Worm (Caenorhabditis elegans) whole organism, late embryonic: Measurements from ENCODE around the gene Y41D4A.3.

ENCODE experiments used
- C08G9.2 ChIP-seq: sonication (generic microtip); optimal IDR thresholded peaks from 2 replicates; lab custom pipeline; 2016; ENCODE audit warnings: mild to moderate bottlenecking, missing genetic modification characterization, moderate library complexity, missing compliant biosample characterization
- C38D4.7 ChIP-seq: fragments of 200-800 bp; sonication (Bioruptor generic); optimal IDR thresholded peaks from 2 replicates; lab custom pipeline; 2018; ENCODE audit warnings: mild to moderate bottlenecking, missing genetic modification characterization, moderate library complexity, missing compliant biosample characterization
- F13H6.1 ChIP-seq: sonication (generic microtip); optimal IDR thresholded peaks from 2 replicates; lab custom pipeline; 2016; ENCODE audit warnings: missing genetic modification characterization, missing compliant biosample characterization
- K09A11.1 ChIP-seq: sonication (generic microtip); optimal IDR thresholded peaks from 2 replicates; lab custom pipeline; 2017; ENCODE audit warnings: antibody characterized with exemption, mild to moderate bottlenecking, missing genetic modification characterization, missing compliant biosample characterization; ENCODE audit not compliant: insufficient read depth
- Y22D7AL.16 ChIP-seq: sonication (generic microtip); optimal IDR thresholded peaks from 2 replicates; lab custom pipeline; 2016; ENCODE audit warnings: missing genetic modification characterization, missing compliant biosample characterization
- ceh-14 ChIP-seq: sonication (generic microtip); optimal IDR thresholded peaks from 2 replicates; lab custom pipeline; 2016; ENCODE audit warnings: missing genotype, missing genetic modification characterization, missing compliant biosample characterization
- ceh-18 ChIP-seq: sonication (generic microtip); optimal IDR thresholded peaks from 2 replicates; lab custom pipeline; 2016; ENCODE audit warnings: missing genetic modification characterization, missing compliant biosample characterization
- ceh-24 ChIP-seq: sonication (generic microtip); optimal IDR thresholded peaks from 2 replicates; lab custom pipeline; 2016; ENCODE audit warnings: mild to moderate bottlenecking, missing genetic modification characterization, missing compliant biosample characterization
- ceh-30 ChIP-seq: fragments of 150-350 bp; optimal IDR thresholded peaks from 2 replicates; lab custom pipeline; 2014; ENCODE audit warnings: missing biosample characterization, missing genetic modification characterization
- ceh-31 ChIP-seq: sonication (generic microtip); optimal IDR thresholded peaks from 2 replicates; lab custom pipeline; 2016; ENCODE audit warnings: missing genetic modification characterization, missing compliant biosample characterization
- ceh-48 ChIP-seq: sonication (generic microtip); optimal IDR thresholded peaks from 2 replicates; lab custom pipeline; 2016; ENCODE audit warnings: missing genetic modification characterization, inconsistent platforms, missing compliant biosample characterization
- dmd-4 ChIP-seq: sonication (generic microtip); optimal IDR thresholded peaks from 2 replicates; lab custom pipeline; 2016; ENCODE audit warnings: borderline replicate concordance, missing genetic modification characterization, missing compliant biosample characterization
- elt-2 ChIP-seq: sonication (generic microtip); optimal IDR thresholded peaks from 2 replicates; lab custom pipeline; 2016; ENCODE audit warnings: missing genetic modification reagents, missing genetic modification characterization, missing compliant biosample characterization
- elt-4 ChIP-seq: sonication (generic microtip); optimal IDR thresholded peaks from 2 replicates; lab custom pipeline; 2016; ENCODE audit warnings: missing genetic modification characterization, missing compliant biosample characterization
- ets-4 ChIP-seq: sonication (generic microtip); optimal IDR thresholded peaks from 2 replicates; lab custom pipeline; 2016; ENCODE audit warnings: missing genetic modification characterization, missing compliant biosample characterization
- fkh-6 ChIP-seq: sonication (generic microtip); optimal IDR thresholded peaks from 2 replicates; lab custom pipeline; 2016; ENCODE audit warnings: missing genetic modification characterization, missing compliant biosample characterization
- hlh-13 ChIP-seq: fragments of 200-800 bp; sonication (Bioruptor generic); optimal IDR thresholded peaks from 2 replicates; lab custom pipeline; 2018; ENCODE audit warnings: mild to moderate bottlenecking, missing genetic modification characterization, missing compliant biosample characterization
- hlh-15 ChIP-seq: sonication (generic microtip); optimal IDR thresholded peaks from 2 replicates; lab custom pipeline; 2016; ENCODE audit warnings: missing genetic modification characterization, missing compliant biosample characterization
- hlh-30 ChIP-seq: sonication (generic microtip); optimal IDR thresholded peaks from 2 replicates; lab custom pipeline; 2017; ENCODE audit warnings: antibody characterized with exemption, missing genetic modification characterization, missing compliant biosample characterization; ENCODE audit not compliant: insufficient read depth
- hlh-6 ChIP-seq: sonication (generic microtip); optimal IDR thresholded peaks from 2 replicates; lab custom pipeline; 2016; ENCODE audit warnings: missing genotype, missing genetic modification characterization, missing compliant biosample characterization
- hlh-8 ChIP-seq: sonication (generic microtip); optimal IDR thresholded peaks from 2 replicates; lab custom pipeline; 2016; ENCODE audit warnings: missing genotype, missing genetic modification characterization, missing compliant biosample characterization
- lim-6 ChIP-seq: sonication (generic microtip); optimal IDR thresholded peaks from 2 replicates; lab custom pipeline; 2016; ENCODE audit warnings: missing genetic modification characterization, missing compliant biosample characterization
- lin-11 ChIP-seq: fragments of 200-800 bp; sonication (Bioruptor generic); optimal IDR thresholded peaks from 2 replicates; lab custom pipeline; 2018; ENCODE audit warnings: mild to moderate bottlenecking, missing genetic modification characterization, missing compliant biosample characterization
- mec-3 ChIP-seq: sonication (generic microtip); optimal IDR thresholded peaks from 2 replicates; lab custom pipeline; 2016; ENCODE audit warnings: borderline replicate concordance, missing genetic modification characterization, missing compliant biosample characterization
- nfya-1 ChIP-seq: sonication (generic microtip); optimal IDR thresholded peaks from 2 replicates; lab custom pipeline; 2017; ENCODE audit warnings: missing genetic modification characterization, mild to moderate bottlenecking, missing compliant biosample characterization, antibody characterized with exemption, moderate library complexity
- nhr-11 ChIP-seq: fragments of 150-350 bp; optimal IDR thresholded peaks from 2 replicates; lab custom pipeline; 2014; ENCODE audit warnings: missing biosample characterization, missing genetic modification characterization
- nhr-232 ChIP-seq: sonication (generic microtip); optimal IDR thresholded peaks from 2 replicates; lab custom pipeline; 2016; ENCODE audit warnings: missing genetic modification characterization, missing compliant biosample characterization
- odd-2 ChIP-seq: sonication (generic microtip); optimal IDR thresholded peaks from 2 replicates; lab custom pipeline; 2017; ENCODE audit warnings: antibody characterized with exemption, mild to moderate bottlenecking, missing genetic modification characterization, missing compliant biosample characterization
- pag-3 ChIP-seq: sonication (generic microtip); optimal IDR thresholded peaks from 2 replicates; lab custom pipeline; 2016; ENCODE audit warnings: missing compliant biosample characterization, missing genetic modification characterization, borderline replicate concordance
- pha-2 ChIP-seq: sonication (generic microtip); optimal IDR thresholded peaks from 2 replicates; lab custom pipeline; 2017; ENCODE audit warnings: mild to moderate bottlenecking, missing genetic modification characterization, missing compliant biosample characterization
- pqm-1 ChIP-seq: sonication (generic microtip); optimal IDR thresholded peaks from 2 replicates; lab custom pipeline; 2016; ENCODE audit warnings: missing genetic modification characterization, missing compliant biosample characterization
- pros-1 ChIP-seq: fragments of 150-350 bp; optimal IDR thresholded peaks from 2 replicates; lab custom pipeline; 2014; ENCODE audit warnings: missing biosample characterization, missing genetic modification reagents, missing genetic modification characterization
- ref-2 ChIP-seq: sonication (generic microtip); optimal IDR thresholded peaks from 2 replicates; lab custom pipeline; 2016; ENCODE audit warnings: missing genetic modification characterization, missing compliant biosample characterization
- rnt-1 ChIP-seq: sonication (generic microtip); optimal IDR thresholded peaks from 2 replicates; lab custom pipeline; 2016; ENCODE audit warnings: missing genetic modification characterization, missing compliant biosample characterization
- sdc-2 ChIP-seq: sonication (generic microtip); optimal IDR thresholded peaks from 2 replicates; lab custom pipeline; 2016; ENCODE audit warnings: missing genotype, missing genetic modification characterization, missing compliant biosample characterization
- sox-2 ChIP-seq: fragments of 200-800 bp; sonication (Bioruptor generic); IDR thresholded peaks from 2 replicates; pipeline ENCODE4 v1.3.6; 2022; ENCODE audit warnings: missing genetic modification reagents, missing genetic modification characterization, missing compliant biosample characterization
- syd-9 ChIP-seq: sonication (generic microtip); optimal IDR thresholded peaks from 2 replicates; lab custom pipeline; 2016; ENCODE audit warnings: mild to moderate bottlenecking, missing genetic modification characterization, moderate library complexity, missing compliant biosample characterization
- tbx-2 ChIP-seq: sonication (generic microtip); optimal IDR thresholded peaks from 2 replicates; lab custom pipeline; 2016; ENCODE audit warnings: missing genetic modification characterization, missing compliant biosample characterization
- ttx-3 ChIP-seq: sonication (generic microtip); optimal IDR thresholded peaks from 2 replicates; lab custom pipeline; 2016; ENCODE audit warnings: missing genetic modification reagents, missing genetic modification characterization, missing compliant biosample characterization
- unc-3 ChIP-seq, 2 experiments: fragments of 200-800 bp in 1 of 2; sonication (Bioruptor generic) in 1 of 2; sonication (generic microtip) in 1 of 2; conservative IDR thresholded peaks in 1 of 2; optimal IDR thresholded peaks in 1 of 2; 2 replicates each; pipeline versions ENCODE4 v1.3.6 to Lab custom; 2016 to 2022; ENCODE audit warnings: missing compliant biosample characterization in 2 of 2, missing genetic modification characterization in 2 of 2, missing genetic modification reagents in 1 of 2
- unc-55 ChIP-seq: sonication (generic microtip); optimal IDR thresholded peaks from 2 replicates; lab custom pipeline; 2017; ENCODE audit warnings: missing biosample characterization, missing genetic modification reagents, missing genetic modification characterization
- unc-86 ChIP-seq: sonication (generic microtip); optimal IDR thresholded peaks from 2 replicates; lab custom pipeline; 2016; ENCODE audit warnings: missing genetic modification characterization, missing compliant biosample characterization

Gene Y41D4A.3

ce11 chrIV:1738892-1739291 is 14.7 kb upstream of the Y41D4A.3 start:
- no peak for TF ChIP-seq elt-4 (tag; lab: Kevin White, UChicago)
- TF ChIP-seq rnt-1 (tag; lab: Kevin White, UChicago) = no peak
- TF ChIP-seq unc-3 (GFP tag; conservative IDR thresholded peaks at IDR 0.05; lab: Robert Waterston, UW) = no peak
- TF ChIP-seq unc-3 (tag; optimal IDR thresholded peaks at IDR 0.05; lab: Kevin White, UChicago) = no peak
- no peak for TF ChIP-seq ceh-30 (tag; lab: Kevin White, UChicago)
- no peak for TF ChIP-seq F13H6.1 (tag; lab: Kevin White, UChicago)
- no peak for TF ChIP-seq ceh-48 (tag; lab: Kevin White, UChicago)
- TF ChIP-seq hlh-13 (GFP tag; lab: Kevin White, UChicago) = no peak
- TF ChIP-seq unc-55 (GFP tag; lab: Kevin White, UChicago) = no peak
- no peak for TF ChIP-seq dmd-4 (tag; lab: Kevin White, UChicago)
- no peak for TF ChIP-seq nhr-11
- TF ChIP-seq hlh-6 (tag; lab: Kevin White, UChicago) = no peak
- no peak for TF ChIP-seq lin-11 (tag; lab: Kevin White, UChicago)
- TF ChIP-seq pag-3 (tag; lab: Kevin White, UChicago) = no peak
- TF ChIP-seq tbx-2 (tag; lab: Kevin White, UChicago) = no peak
- TF ChIP-seq elt-2 = no peak

ce11 chrIV:1739366-1740104 is 14.0 kb upstream of the Y41D4A.3 start:
- TF ChIP-seq C38D4.7 (no peak), syd-9 (tag; lab: Kevin White, UChicago) (no peak), pqm-1 (tag; lab: Kevin White, UChicago) (no peak), sdc-2 (tag; lab: Kevin White, UChicago) (no peak), K09A11.1 (no peak), ceh-31 (tag; lab: Kevin White, UChicago) (no peak), ceh-24 (no peak), pros-1 (no peak), ets-4 (no peak), unc-3 (GFP tag; conservative IDR thresholded peaks at IDR 0.05; lab: Robert Waterston, UW) (no peak), unc-3 (tag; optimal IDR thresholded peaks at IDR 0.05; lab: Kevin White, UChicago) (no peak), nhr-232 (no peak), Y22D7AL.16 (tag; lab: Kevin White, UChicago) (no peak)

ce11 chrIV:1740105-1741023 is 13.2 kb upstream of the Y41D4A.3 start, which contains the start of gene ptpn-22:
TSS of gene ptpn-22 (minus strand) at chrIV:1740262.
- TF ChIP-seq mec-3 (tag; lab: Kevin White, UChicago) (no peak), sox-2 (GFP tag; lab: Robert Waterston, UW) (no peak), ceh-48 (tag; lab: Kevin White, UChicago) (peak; percentile 80), nfya-1 (tag; lab: Kevin White, UChicago) (no peak), ref-2 (tag; lab: Kevin White, UChicago) (no peak), fkh-6 (tag; lab: Kevin White, UChicago) (no peak)

- TF ChIP-seq hlh-15 (tag; lab: Kevin White, UChicago) = peak; percentile 92
- peak; percentile 78 for TF ChIP-seq ttx-3 (tag; lab: Kevin White, UChicago)
- peak; percentile 82 for TF ChIP-seq syd-9 (tag; lab: Kevin White, UChicago)
- TF ChIP-seq F13H6.1 (tag; lab: Kevin White, UChicago) = peak; percentile 97
- TF ChIP-seq unc-86 = peak; percentile 85
- no peak for TF ChIP-seq hlh-30 (tag; lab: Kevin White, UChicago)
- TF ChIP-seq ets-4 = peak; percentile 98
- peak; percentile 69 for TF ChIP-seq sdc-2 (tag; lab: Kevin White, UChicago)
- peak; percentile 90 for TF ChIP-seq ceh-18 (tag; lab: Kevin White, UChicago)
- TF ChIP-seq pha-2 (tag; lab: Kevin White, UChicago) = peak; percentile 80
- peak; percentile 99 for TF ChIP-seq C08G9.2 (tag; lab: Kevin White, UChicago)
- peak; percentile 98 for TF ChIP-seq hlh-8
- TF ChIP-seq ceh-14 (tag; lab: Kevin White, UChicago) = peak; percentile 98
- peak; percentile 96 for TF ChIP-seq lim-6 (tag; lab: Kevin White, UChicago)
- TF ChIP-seq elt-4 (tag; lab: Kevin White, UChicago) = peak; percentile 89
- no peak for TF ChIP-seq odd-2 (tag; lab: Kevin White, UChicago)
Measured at ce11 chrIV:1745453-1746051, 8.0 kb upstream of the Y41D4A.3 start, which contains the start of the genes Y41D4A.6 and Y41D4A.4. TSS of gene Y41D4A.6 (minus strand) at chrIV:1745503. TSS of gene Y41D4A.4 (plus strand) at chrIV:1746001.
